Fruit fly (Drosophila melanogaster): ENCODE data around the gene CG9393.

dm6 chr3R:9548769-9549168 is 14.7 kb downstream of the CG9393 start:
- no peak for TF ChIP-seq CG10348 (GFP tag; IDR thresholded peaks at IDR 0.05)
- no peak for TF ChIP-seq CG14655 (GFP tag; optimal IDR thresholded peaks at IDR 0.05)
- TF ChIP-seq gl (tag; optimal IDR thresholded peaks at IDR 0.05) = no peak
- TF ChIP-seq Pif1A (GFP tag; optimal IDR thresholded peaks at IDR 0.05) = no peak

All from whole organism, pupa.